Worm (Caenorhabditis elegans) whole organism, young adult: ENCODE measurements around the gene nspa-2.

Experiments used
- B0019.2 ChIP-seq: fragments of 200-800 bp; sonication (Bioruptor generic); conservative IDR thresholded peaks from 2 replicates; pipeline ENCODE4 v1.3.6; 2022; ENCODE audit warnings: missing genetic modification reagents, missing genetic modification characterization, missing compliant biosample characterization
- B0035.1 ChIP-seq: sonication (generic microtip); optimal IDR thresholded peaks from 2 replicates; lab custom pipeline; 2016; ENCODE audit warnings: missing genetic modification characterization, mild to moderate bottlenecking, missing compliant biosample characterization, missing genotype, missing genetic modification reagents
- D2030.7 ChIP-seq: fragments of 200-800 bp; sonication (Bioruptor generic); IDR thresholded peaks from 2 replicates; pipeline ENCODE4 v1.3.6; 2022; ENCODE audit warnings: missing genetic modification reagents, missing genetic modification characterization, missing compliant biosample characterization
- F10E7.11 ChIP-seq: sonication (generic microtip); optimal IDR thresholded peaks from 2 replicates; lab custom pipeline; 2017; ENCODE audit warnings: mild to moderate bottlenecking, missing genetic modification characterization, moderate library complexity, missing compliant biosample characterization
- F33H1.4 ChIP-seq: fragments of 200-800 bp; sonication (Bioruptor generic); IDR thresholded peaks from 2 replicates; pipeline ENCODE4 v1.3.6; 2022; ENCODE audit warnings: missing genetic modification reagents, missing genetic modification characterization, missing compliant biosample characterization
- F52B5.7 ChIP-seq: sonication (generic microtip); optimal IDR thresholded peaks from 2 replicates; lab custom pipeline; 2016; ENCODE audit warnings: mild to moderate bottlenecking, missing genetic modification characterization, missing compliant biosample characterization
- K11D2.4 ChIP-seq: fragments of 200-800 bp; sonication (Bioruptor generic); IDR thresholded peaks from 2 replicates; pipeline ENCODE4 v1.3.6; 2022; ENCODE audit warnings: missing genetic modification reagents, missing genetic modification characterization, missing compliant biosample characterization
- ZK185.1 ChIP-seq: sonication (generic microtip); optimal IDR thresholded peaks from 2 replicates; lab custom pipeline; 2016; ENCODE audit warnings: mild to moderate bottlenecking, missing genetic modification characterization, missing compliant biosample characterization; ENCODE audit not compliant: poor library complexity, severe bottlenecking
- atf-7 ChIP-seq: sonication (generic microtip); optimal IDR thresholded peaks from 2 replicates; lab custom pipeline; 2017; ENCODE audit warnings: mild to moderate bottlenecking, missing genetic modification characterization, missing compliant biosample characterization
- attf-5 ChIP-seq: fragments of 200-800 bp; sonication (Bioruptor generic); optimal IDR thresholded peaks from 2 replicates; lab custom pipeline; 2018; ENCODE audit warnings: mild to moderate bottlenecking, missing genetic modification characterization, missing compliant biosample characterization
- attf-6 ChIP-seq: fragments of 200-800 bp; sonication (Bioruptor generic); IDR thresholded peaks from 2 replicates; pipeline ENCODE4 v1.3.6; 2022; ENCODE audit warnings: missing genetic modification reagents, missing genetic modification characterization, missing compliant biosample characterization
- bed-2 ChIP-seq: fragments of 200-800 bp; sonication (Bioruptor generic); IDR thresholded peaks from 2 replicates; pipeline ENCODE4 v1.3.6; 2022; ENCODE audit warnings: missing genetic modification reagents, missing genetic modification characterization, missing compliant biosample characterization
- cebp-1 ChIP-seq, 2 experiments: fragments of 200-800 bp in 1 of 2; sonication (Bioruptor generic) in 1 of 2; sonication (generic microtip) in 1 of 2; IDR thresholded peaks in 1 of 2; optimal IDR thresholded peaks in 1 of 2; 2 replicates each; pipeline versions ENCODE4 v1.3.6 to Lab custom; 2017 to 2022; ENCODE audit warnings: missing compliant biosample characterization in 2 of 2, missing genetic modification characterization in 2 of 2, mild to moderate bottlenecking in 1 of 2, missing genetic modification reagents in 1 of 2, moderate library complexity in 1 of 2
- ceh-27 ChIP-seq: fragments of 200-800 bp; sonication (Bioruptor generic); optimal IDR thresholded peaks from 2 replicates; lab custom pipeline; 2018; ENCODE audit warnings: mild to moderate bottlenecking, missing genetic modification characterization, moderate library complexity, missing compliant biosample characterization
- ceh-91 ChIP-seq: fragments of 200-800 bp; sonication (Bioruptor generic); IDR thresholded peaks from 2 replicates; pipeline ENCODE4 v1.3.6; 2022; ENCODE audit warnings: missing genetic modification reagents, missing genetic modification characterization, missing compliant biosample characterization
- die-1 ChIP-seq: sonication (generic microtip); optimal IDR thresholded peaks from 2 replicates; lab custom pipeline; 2016; ENCODE audit warnings: missing genotype, mild to moderate bottlenecking, missing genetic modification characterization, missing compliant biosample characterization
- egl-44 ChIP-seq: fragments of 200-800 bp; sonication (Bioruptor generic); IDR thresholded peaks from 2 replicates; pipeline ENCODE4 v1.3.6; 2022; ENCODE audit warnings: missing genetic modification reagents, missing genetic modification characterization, missing compliant biosample characterization
- egrh-3 ChIP-seq: fragments of 200-800 bp; sonication (Bioruptor generic); IDR thresholded peaks from 2 replicates; pipeline ENCODE4 v1.3.6; 2022; ENCODE audit warnings: missing genetic modification reagents, missing genetic modification characterization, missing compliant biosample characterization
- ets-4 ChIP-seq: fragments of 200-800 bp; sonication (Bioruptor generic); optimal IDR thresholded peaks from 2 replicates; lab custom pipeline; 2018; ENCODE audit warnings: mild to moderate bottlenecking, missing genetic modification characterization, missing compliant biosample characterization
- hlh-12 ChIP-seq: sonication (generic microtip); optimal IDR thresholded peaks from 2 replicates; lab custom pipeline; 2016; ENCODE audit warnings: missing genetic modification characterization, missing compliant biosample characterization
- hsf-1 ChIP-seq: fragments of 200-800 bp; sonication (Bioruptor generic); IDR thresholded peaks from 2 replicates; pipeline ENCODE4 v1.3.6; 2022; ENCODE audit warnings: missing genetic modification reagents, missing genetic modification characterization, missing compliant biosample characterization
- let-607 ChIP-seq, 2 experiments: fragments of 200-800 bp in 1 of 2; sonication (Bioruptor generic) in 1 of 2; sonication (generic microtip) in 1 of 2; optimal IDR thresholded peaks; 2 replicates each; lab custom pipeline; 2016 to 2018; ENCODE audit warnings: mild to moderate bottlenecking in 2 of 2, missing compliant biosample characterization in 2 of 2, missing genetic modification characterization in 2 of 2, moderate library complexity in 2 of 2, missing genotype in 1 of 2
- lin-26 ChIP-seq: fragments of 200-800 bp; sonication (Bioruptor generic); IDR thresholded peaks from 2 replicates; pipeline ENCODE4 v1.3.6; 2022; ENCODE audit warnings: missing genetic modification reagents, missing genetic modification characterization, missing compliant biosample characterization
- lir-1 ChIP-seq: fragments of 200-800 bp; sonication (Bioruptor generic); conservative IDR thresholded peaks from 2 replicates; pipeline ENCODE4 v1.3.6; 2022; ENCODE audit warnings: missing genetic modification reagents, missing genetic modification characterization, missing compliant biosample characterization
- lsl-1 ChIP-seq: fragments of 200-800 bp; sonication (Bioruptor generic); optimal IDR thresholded peaks from 2 replicates; lab custom pipeline; 2018; ENCODE audit warnings: mild to moderate bottlenecking, missing genetic modification characterization, moderate library complexity, missing compliant biosample characterization
- lsy-27 ChIP-seq: sonication (generic microtip); optimal IDR thresholded peaks from 2 replicates; lab custom pipeline; 2017; ENCODE audit warnings: missing genetic modification characterization, mild to moderate bottlenecking, missing compliant biosample characterization, antibody characterized with exemption, missing genotype, borderline replicate concordance; ENCODE audit not compliant: insufficient read depth
- madf-3 ChIP-seq: fragments of 200-800 bp; sonication (Bioruptor generic); IDR thresholded peaks from 2 replicates; pipeline ENCODE4 v1.3.6; 2022; ENCODE audit warnings: missing genetic modification reagents, missing genetic modification characterization, missing compliant biosample characterization
- mel-28 ChIP-seq: sonication (generic microtip); optimal IDR thresholded peaks from 2 replicates; lab custom pipeline; 2016; ENCODE audit warnings: borderline replicate concordance, mild to moderate bottlenecking, missing genetic modification characterization, missing compliant biosample characterization
- mxl-1 ChIP-seq: sonication (generic microtip); optimal IDR thresholded peaks from 2 replicates; lab custom pipeline; 2016; ENCODE audit warnings: missing genetic modification characterization, missing compliant biosample characterization
- nfya-1 ChIP-seq: sonication (generic microtip); optimal IDR thresholded peaks from 2 replicates; lab custom pipeline; 2017; ENCODE audit warnings: antibody characterized with exemption, missing compliant biosample characterization, missing genetic modification characterization, borderline replicate concordance; ENCODE audit not compliant: insufficient read depth
- nfyb-1 ChIP-seq: fragments of 200-800 bp; sonication (Bioruptor generic); IDR thresholded peaks from 2 replicates; pipeline ENCODE4 v1.3.6; 2022; ENCODE audit warnings: missing genetic modification reagents, missing genetic modification characterization, missing compliant biosample characterization
- nhr-120 ChIP-seq: fragments of 200-800 bp; sonication (Bioruptor generic); IDR thresholded peaks from 2 replicates; pipeline ENCODE4 v1.3.6; 2022; ENCODE audit warnings: missing genetic modification characterization, missing compliant biosample characterization
- nhr-27 ChIP-seq: fragments of 200-800 bp; sonication (Bioruptor generic); optimal IDR thresholded peaks from 2 replicates; lab custom pipeline; 2018; ENCODE audit warnings: mild to moderate bottlenecking, missing genetic modification characterization, moderate library complexity, missing compliant biosample characterization
- nhr-90 ChIP-seq: sonication (generic microtip); optimal IDR thresholded peaks from 2 replicates; lab custom pipeline; 2016; ENCODE audit warnings: missing genotype, mild to moderate bottlenecking, missing genetic modification characterization, missing compliant biosample characterization
- rcor-1 ChIP-seq: fragments of 200-800 bp; sonication (Bioruptor generic); IDR thresholded peaks from 2 replicates; pipeline ENCODE4 v1.3.6; 2022; ENCODE audit warnings: missing genetic modification reagents, missing genetic modification characterization, missing compliant biosample characterization
- snpc-3.4 ChIP-seq: sonication (generic microtip); optimal IDR thresholded peaks from 2 replicates; lab custom pipeline; 2017; ENCODE audit warnings: missing genetic modification characterization, mild to moderate bottlenecking, missing compliant biosample characterization, antibody characterized with exemption, moderate library complexity, missing genotype, missing genetic modification reagents
- snpc-4 ChIP-seq, 5 experiments: fragments of 150-350 bp in 1 of 5; sonication (generic microtip) in 4 of 5; optimal IDR thresholded peaks; 2 replicates each; lab custom pipeline; 2014 to 2018; ENCODE audit warnings: missing genetic modification characterization in 5 of 5, missing biosample characterization in 3 of 5, antibody characterized with exemption in 2 of 5, mild to moderate bottlenecking in 2 of 5, missing compliant biosample characterization in 2 of 5, missing genotype in 2 of 5, moderate library complexity in 2 of 5, missing genetic modification reagents in 1 of 5
- tbp1 ChIP-seq: fragments of 200-800 bp; sonication (Bioruptor generic); optimal IDR thresholded peaks from 2 replicates; lab custom pipeline; 2018; ENCODE audit warnings: mild to moderate bottlenecking, missing genetic modification characterization, missing compliant biosample characterization
- tbx-9 ChIP-seq: sonication (generic microtip); optimal IDR thresholded peaks from 2 replicates; lab custom pipeline; 2016; ENCODE audit warnings: borderline replicate concordance, missing genetic modification characterization, inconsistent platforms, missing compliant biosample characterization
- zfh-2 ChIP-seq: fragments of 200-800 bp; sonication (Bioruptor generic); conservative IDR thresholded peaks from 2 replicates; pipeline ENCODE4 v1.3.6; 2022; ENCODE audit warnings: missing genetic modification reagents, missing genetic modification characterization, missing compliant biosample characterization
- ztf-25 ChIP-seq: fragments of 200-800 bp; sonication (Bioruptor generic); IDR thresholded peaks from 2 replicates; pipeline ENCODE4 v1.3.6; 2022; ENCODE audit warnings: missing genetic modification reagents, missing genetic modification characterization, missing compliant biosample characterization
- ztf-28 ChIP-seq: fragments of 200-800 bp; sonication (Bioruptor generic); IDR thresholded peaks from 2 replicates; pipeline ENCODE4 v1.3.6; 2022; ENCODE audit warnings: missing genetic modification reagents, missing genetic modification characterization, missing compliant biosample characterization
- ztf-3 ChIP-seq: fragments of 200-800 bp; sonication (Bioruptor generic); optimal IDR thresholded peaks from 2 replicates; lab custom pipeline; 2018; ENCODE audit warnings: mild to moderate bottlenecking, missing genetic modification characterization, missing compliant biosample characterization
- ztf-6 ChIP-seq: fragments of 200-800 bp; sonication (Bioruptor generic); IDR thresholded peaks from 2 replicates; pipeline ENCODE4 v1.3.6; 2022; ENCODE audit warnings: missing genetic modification reagents, missing genetic modification characterization, missing compliant biosample characterization

Gene nspa-2

DNA sequence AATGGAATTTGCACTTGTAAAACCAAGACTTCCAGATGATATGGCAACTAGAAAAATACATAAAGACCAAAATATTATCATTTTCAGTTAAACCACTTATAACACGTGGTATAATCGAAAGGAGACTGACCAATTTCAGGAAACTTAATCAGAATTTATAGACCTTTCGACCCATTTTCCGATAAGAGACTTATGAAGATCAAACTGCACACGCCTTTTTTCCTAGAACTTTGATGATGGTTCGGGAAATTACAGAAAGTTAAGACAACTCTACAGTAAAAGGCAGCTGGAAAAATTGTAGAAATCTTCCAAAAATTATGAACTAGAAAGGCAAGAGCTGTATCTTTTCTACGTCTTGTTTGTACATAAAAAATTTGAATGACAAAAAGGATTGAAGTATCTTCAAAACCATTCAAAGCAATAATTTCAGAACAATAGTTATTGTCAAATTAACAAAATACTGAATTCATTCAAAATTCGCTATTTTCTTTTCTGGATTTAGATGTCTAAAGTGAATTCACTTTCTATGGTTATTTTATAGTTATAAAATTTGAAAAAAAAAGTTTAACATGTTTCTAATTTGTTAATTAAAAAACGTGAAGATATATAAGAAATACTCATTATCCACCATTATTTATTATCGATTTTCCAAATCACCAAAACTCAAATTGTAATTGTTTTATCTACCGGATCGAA, 2.6 kb downstream of the nspa-2 start, which contains the start of the genes mpst-2 and H12D21.5:
Gene mpst-2, minus strand, starts transcription at position 101 of the 696 bp plus-strand sequence.
Gene H12D21.5, plus strand, starts transcription at position 646 of the 696 bp plus-strand sequence.
- TF ChIP-seq F10E7.11 (no peak), nhr-120 (GFP tag; lab: Robert Waterston, UW) (no peak), nfyb-1 (no peak), zfh-2 (GFP tag; lab: Robert Waterston, UW) (no peak), hlh-12 (no peak), tbp1 (GFP tag; lab: Kevin White, UChicago) (no peak), madf-3 (no peak), egrh-3 (no peak), tbx-9 (no peak), ceh-27 (GFP tag; lab: Kevin White, UChicago) (no peak), ztf-25 (GFP tag; lab: Robert Waterston, UW) (no peak), lin-26 (no peak), F33H1.4 (GFP tag; lab: Robert Waterston, UW) (no peak), K11D2.4 (GFP tag; lab: Robert Waterston, UW) (no peak), ceh-91 (no peak), F52B5.7 (tag; lab: Kevin White, UChicago) (no peak)
- TF ChIP-seq, all 124 proteins: peak for 0

DNA sequence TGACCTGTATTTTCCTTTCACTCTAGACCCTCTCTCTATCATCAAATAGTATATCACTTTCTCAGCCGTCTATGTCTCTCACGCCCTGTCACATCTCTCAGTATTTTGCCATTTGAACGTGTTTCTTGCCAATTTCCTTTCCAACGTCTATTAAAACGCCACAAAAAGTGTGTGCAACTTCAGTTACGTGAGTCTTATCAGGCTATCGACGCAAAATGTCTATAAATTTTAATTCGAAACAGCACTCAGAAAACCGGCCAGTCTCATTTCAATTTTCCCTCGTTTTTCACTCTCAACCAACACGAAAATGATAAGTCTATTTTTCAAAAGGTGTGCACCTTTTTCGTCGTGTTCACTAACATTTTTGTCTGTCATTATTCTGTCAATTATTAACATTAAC, 4.7 kb downstream of the nspa-2 start, which contains the start of gene mpst-3:
Gene mpst-3, plus strand, starts transcription at position 91 of the 400 bp plus-strand sequence.
- TF ChIP-seq snpc-4 (GFP tag; optimal IDR thresholded peaks at IDR 0.05; lab: Kevin White, UChicago): no peak
- TF ChIP-seq snpc-4 (tag; optimal IDR thresholded peaks at IDR 0.05; lab: Kevin White, UChicago): peak in 2 of 4 experiments; percentile 18 to 26
- TF ChIP-seq let-607 (tag; optimal IDR thresholded peaks at IDR 0.05; lab: Kevin White, UChicago): peak; percentile 57 to 89
- no peak for TF ChIP-seq mxl-1 (tag; lab: Kevin White, UChicago)
- TF ChIP-seq ets-4 (GFP tag; lab: Kevin White, UChicago): peak; percentile 45
- no peak for TF ChIP-seq F52B5.7 (tag; lab: Kevin White, UChicago)
- TF ChIP-seq nhr-27 (tag; lab: Kevin White, UChicago): no peak
- TF ChIP-seq madf-3: no peak
- TF ChIP-seq mel-28: no peak
- TF ChIP-seq cebp-1 (GFP tag; IDR thresholded peaks at IDR 0.05; lab: Robert Waterston, UW): no peak
- TF ChIP-seq cebp-1 (tag; optimal IDR thresholded peaks at IDR 0.05; lab: Kevin White, UChicago): no peak
- no peak for TF ChIP-seq ztf-28 (GFP tag; lab: Robert Waterston, UW)
- no peak for TF ChIP-seq lsl-1 (GFP tag; lab: Kevin White, UChicago)
- TF ChIP-seq ztf-6 (GFP tag; lab: Robert Waterston, UW): no peak
- no peak for TF ChIP-seq B0019.2 (GFP tag; lab: Robert Waterston, UW)
- no peak for TF ChIP-seq rcor-1 (GFP tag; lab: Robert Waterston, UW)
- no peak for TF ChIP-seq hsf-1 (GFP tag; lab: Robert Waterston, UW)
- TF ChIP-seq attf-5: peak; percentile 30
- TF ChIP-seq attf-6: no peak
- TF ChIP-seq tbp1 (GFP tag; lab: Kevin White, UChicago): peak; percentile 17
- TF ChIP-seq D2030.7 (GFP tag; lab: Robert Waterston, UW): no peak
- no peak for TF ChIP-seq ceh-27 (GFP tag; lab: Kevin White, UChicago)
- no peak for TF ChIP-seq tbx-9
- TF ChIP-seq egl-44 (GFP tag; lab: Robert Waterston, UW): no peak
- TF ChIP-seq nfya-1 (tag; lab: Kevin White, UChicago): no peak
- no peak for TF ChIP-seq lin-26
- no peak for TF ChIP-seq bed-2 (GFP tag; lab: Robert Waterston, UW)
- TF ChIP-seq atf-7 (tag; lab: Kevin White, UChicago): no peak
- TF ChIP-seq snpc-3.4: no peak
- no peak for TF ChIP-seq lsy-27 (tag; lab: Kevin White, UChicago)
- no peak for TF ChIP-seq die-1 (tag; lab: Kevin White, UChicago)
- TF ChIP-seq ZK185.1 (tag; lab: Kevin White, UChicago): no peak
- TF ChIP-seq lir-1 (GFP tag; lab: Robert Waterston, UW): no peak
- no peak for TF ChIP-seq nhr-90 (tag; lab: Kevin White, UChicago)
- no peak for TF ChIP-seq B0035.1 (tag; lab: Kevin White, UChicago)
- no peak for TF ChIP-seq ztf-3 (GFP tag; lab: Kevin White, UChicago)
